Worm (Caenorhabditis elegans): ENCODE measurements around the gene F33D4.4.

ce11 chrIV:7753108-7753507 lies 46.4 kb upstream of the F33D4.4 start, which contains the start of gene col-14:
- TF ChIP-seq dao-5 (tag; optimal IDR thresholded peaks at IDR 0.05) = no peak
- no peak for TF ChIP-seq him-1 (tag; optimal IDR thresholded peaks at IDR 0.05)
